Worm (Caenorhabditis elegans) whole organism, L2 larva: ENCODE results near the gene tbx-2.

ENCODE experiments used
- C34F6.9 ChIP-seq: fragments of 150-350 bp; optimal IDR thresholded peaks from 2 replicates; lab custom pipeline; 2014; ENCODE audit warnings: missing biosample characterization, missing genetic modification characterization
- F13H6.1 ChIP-seq: sonication (generic microtip); optimal IDR thresholded peaks from 2 replicates; lab custom pipeline; 2016; ENCODE audit warnings: missing genetic modification characterization, missing compliant biosample characterization
- R02D3.7 ChIP-seq: fragments of 150-350 bp; optimal IDR thresholded peaks from 2 replicates; lab custom pipeline; 2014; ENCODE audit warnings: missing biosample characterization, missing genetic modification characterization
- ZK546.5 ChIP-seq: sonication (generic microtip); optimal IDR thresholded peaks from 2 replicates; lab custom pipeline; 2017; ENCODE audit warnings: missing biosample characterization, missing genetic modification characterization
- alr-1 ChIP-seq: fragments of 150-350 bp; optimal IDR thresholded peaks from 2 replicates; lab custom pipeline; 2014; ENCODE audit warnings: missing biosample characterization, missing genetic modification characterization
- ama-1 ChIP-seq: fragments of 150-350 bp; optimal IDR thresholded peaks from 2 replicates; lab custom pipeline; 2018; ENCODE audit warnings: inconsistent platforms
- blmp-1 ChIP-seq: sonication (generic microtip); optimal IDR thresholded peaks from 2 replicates; lab custom pipeline; 2017; ENCODE audit warnings: missing genetic modification characterization, mild to moderate bottlenecking, missing compliant biosample characterization, antibody characterized with exemption, moderate library complexity; ENCODE audit not compliant: insufficient read depth
- ceh-16 ChIP-seq: fragments of 150-350 bp; optimal IDR thresholded peaks from 2 replicates; lab custom pipeline; 2014; ENCODE audit warnings: missing biosample characterization, missing genetic modification characterization
- ceh-82 ChIP-seq: fragments of 150-350 bp; optimal IDR thresholded peaks from 2 replicates; lab custom pipeline; 2014; ENCODE audit warnings: missing biosample characterization, missing genetic modification characterization
- crh-2 ChIP-seq: sonication (generic microtip); optimal IDR thresholded peaks from 2 replicates; lab custom pipeline; 2017; ENCODE audit warnings: missing biosample characterization, missing genetic modification characterization
- dmd-4 ChIP-seq: sonication (generic microtip); optimal IDR thresholded peaks from 2 replicates; lab custom pipeline; 2017; ENCODE audit warnings: missing biosample characterization, missing genetic modification characterization
- egl-27 ChIP-seq: sonication (generic microtip); optimal IDR thresholded peaks from 3 replicates; lab custom pipeline; 2017; ENCODE audit warnings: missing biosample characterization, missing genetic modification reagents, missing genetic modification characterization
- elt-1 ChIP-seq: fragments of 150-350 bp; optimal IDR thresholded peaks from 2 replicates; lab custom pipeline; 2014; ENCODE audit warnings: missing biosample characterization, missing genetic modification characterization
- elt-3 ChIP-seq: sonication (generic microtip); optimal IDR thresholded peaks from 2 replicates; lab custom pipeline; 2017; ENCODE audit warnings: missing biosample characterization, missing genetic modification characterization
- fos-1 ChIP-seq: fragments of 150-350 bp; optimal IDR thresholded peaks from 2 replicates; lab custom pipeline; 2014; ENCODE audit warnings: missing biosample characterization, missing genetic modification characterization
- gmeb-1 ChIP-seq: fragments of 150-350 bp; optimal IDR thresholded peaks from 2 replicates; lab custom pipeline; 2014; ENCODE audit warnings: missing biosample characterization, missing genetic modification characterization
- lin-11 ChIP-seq: fragments of 150-350 bp; sonication (generic microtip); optimal IDR thresholded peaks from 2 replicates; lab custom pipeline; 2014; ENCODE audit warnings: missing biosample characterization, missing genetic modification characterization, inconsistent platforms, mixed read lengths
- lin-13 ChIP-seq: fragments of 150-350 bp; optimal IDR thresholded peaks from 2 replicates; lab custom pipeline; 2014; ENCODE audit warnings: missing biosample characterization, missing genetic modification reagents, missing genetic modification characterization
- lsy-2 ChIP-seq, 2 experiments: fragments of 150-350 bp in 1 of 2; sonication (generic microtip) in 1 of 2; optimal IDR thresholded peaks; 2 replicates each; lab custom pipeline; 2014 to 2017; ENCODE audit warnings: missing biosample characterization in 2 of 2, missing genetic modification characterization in 2 of 2
- mab-5 ChIP-seq: fragments of 150-350 bp; optimal IDR thresholded peaks from 2 replicates; lab custom pipeline; 2014; ENCODE audit warnings: missing biosample characterization, missing genetic modification characterization
- mbf-1 ChIP-seq: sonication (generic microtip); optimal IDR thresholded peaks from 2 replicates; lab custom pipeline; 2017; ENCODE audit warnings: missing biosample characterization, missing genetic modification characterization
- mdl-1 ChIP-seq, 2 experiments: fragments of 150-350 bp in 1 of 2; sonication (generic microtip) in 1 of 2; optimal IDR thresholded peaks; 2 replicates each; lab custom pipeline; 2017; ENCODE audit warnings: missing biosample characterization in 2 of 2, missing genetic modification characterization in 2 of 2
- nhr-10 ChIP-seq: sonication (generic microtip); optimal IDR thresholded peaks from 2 replicates; lab custom pipeline; 2017; ENCODE audit warnings: missing biosample characterization, missing genetic modification characterization
- nhr-129 ChIP-seq: fragments of 150-350 bp; optimal IDR thresholded peaks from 2 replicates; lab custom pipeline; 2014; ENCODE audit warnings: missing biosample characterization, missing genetic modification characterization
- nhr-21 ChIP-seq: fragments of 150-350 bp; optimal IDR thresholded peaks from 2 replicates; lab custom pipeline; 2014; ENCODE audit warnings: missing biosample characterization, missing genetic modification characterization
- nhr-25 ChIP-seq: fragments of 150-350 bp; sonication (generic microtip); optimal IDR thresholded peaks from 3 replicates; lab custom pipeline; 2014; ENCODE audit warnings: missing biosample characterization, missing genetic modification characterization
- nhr-6 ChIP-seq: fragments of 150-350 bp; optimal IDR thresholded peaks from 2 replicates; lab custom pipeline; 2014; ENCODE audit warnings: missing biosample characterization, missing genetic modification characterization
- sem-4 ChIP-seq: fragments of 150-350 bp; optimal IDR thresholded peaks from 2 replicates; lab custom pipeline; 2014; ENCODE audit warnings: missing biosample characterization, missing genetic modification reagents, missing genetic modification characterization
- skn-1 ChIP-seq: sonication (generic microtip); optimal IDR thresholded peaks from 2 replicates; lab custom pipeline; 2017; ENCODE audit warnings: missing biosample characterization, missing genetic modification characterization
- sma-3 ChIP-seq: sonication (generic microtip); optimal IDR thresholded peaks from 2 replicates; lab custom pipeline; 2016; ENCODE audit warnings: missing genetic modification reagents, missing genetic modification characterization, missing compliant biosample characterization
- snpc-4 ChIP-seq: fragments of 150-350 bp; optimal IDR thresholded peaks from 2 replicates; lab custom pipeline; 2014; ENCODE audit warnings: missing biosample characterization, missing genetic modification characterization
- unc-62 ChIP-seq: fragments of 150-350 bp; optimal IDR thresholded peaks from 2 replicates; lab custom pipeline; 2014; ENCODE audit warnings: missing biosample characterization, missing genetic modification reagents, missing genetic modification characterization
- zag-1 ChIP-seq: fragments of 150-350 bp; optimal IDR thresholded peaks from 2 replicates; lab custom pipeline; 2014; ENCODE audit warnings: missing biosample characterization, missing genetic modification characterization
- ztf-11 ChIP-seq: sonication (generic microtip); optimal IDR thresholded peaks from 2 replicates; lab custom pipeline; 2017; ENCODE audit warnings: missing biosample characterization, missing genetic modification characterization
- ztf-4 ChIP-seq: fragments of 150-350 bp; optimal IDR thresholded peaks from 2 replicates; lab custom pipeline; 2014; ENCODE audit warnings: missing biosample characterization, missing genetic modification characterization

Gene tbx-2

DNA sequence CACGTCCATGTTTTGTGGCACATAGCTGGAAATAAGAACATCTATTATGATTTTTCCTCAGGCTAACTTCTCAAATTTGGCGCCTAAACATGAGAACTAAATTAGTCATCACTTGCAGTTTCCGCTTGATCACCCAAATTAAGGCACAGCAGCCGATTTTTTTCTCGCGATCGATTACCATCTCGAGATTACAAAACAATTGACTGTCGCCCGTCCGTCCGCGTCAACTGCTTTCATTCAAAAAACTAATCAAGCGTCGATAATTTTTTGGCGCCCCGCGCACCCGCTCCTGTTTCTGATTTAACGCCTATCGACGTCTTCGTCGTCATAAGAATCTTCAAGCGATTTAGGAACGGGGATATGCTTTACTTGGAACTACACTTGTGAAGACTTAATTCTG lies 1.6 kb upstream of the tbx-2 start:
- TF ChIP-seq ceh-16 (no peak), lsy-2 (tag; optimal IDR thresholded peaks at IDR 0.05; lab: Kevin White, UChicago) (no peak), crh-2 (tag; lab: Kevin White, UChicago) (no peak), elt-3 (tag; lab: Kevin White, UChicago) (no peak), ZK546.5 (tag; lab: Kevin White, UChicago) (no peak), nhr-6 (tag; lab: Kevin White, UChicago) (no peak), lin-13 (GFP tag; lab: Kevin White, UChicago) (no peak), ceh-82 (tag; lab: Kevin White, UChicago) (no peak), ztf-11 (tag; lab: Kevin White, UChicago) (no peak), ztf-4 (tag; lab: Kevin White, UChicago) (no peak), gmeb-1 (tag; lab: Kevin White, UChicago) (no peak), mdl-1 (tag; optimal IDR thresholded peaks at IDR 0.05; lab: Kevin White, UChicago) (no peak), mab-5 (tag; lab: Kevin White, UChicago) (no peak), sem-4 (no peak), sma-3 (GFP tag; lab: Kevin White, UChicago) (no peak), zag-1 (tag; lab: Kevin White, UChicago) (no peak), blmp-1 (tag; lab: Kevin White, UChicago) (no peak), F13H6.1 (tag; lab: Kevin White, UChicago) (no peak)

DNA sequence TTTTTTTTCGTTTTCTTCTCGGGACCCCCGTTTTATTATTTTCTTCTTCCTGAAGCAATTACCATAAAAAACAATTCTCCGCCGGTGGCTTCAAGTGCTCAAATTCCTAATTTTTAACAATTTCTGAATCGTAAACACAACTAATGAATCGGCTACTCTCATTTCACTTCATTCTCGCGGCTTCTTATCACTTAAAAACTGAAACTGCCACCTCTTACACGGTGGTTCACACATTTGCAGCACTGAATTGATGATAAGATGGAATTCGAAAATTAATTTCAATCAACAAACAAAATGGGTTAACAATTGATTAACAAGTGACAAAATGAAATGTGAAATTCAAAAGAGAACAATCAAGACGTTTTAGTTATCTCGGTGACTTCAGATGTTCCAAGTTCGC lies 1.0 kb upstream of the tbx-2 start:
- TF ChIP-seq gmeb-1 (tag; lab: Kevin White, UChicago) (no peak), fos-1 (tag; lab: Kevin White, UChicago) (peak; percentile 58), crh-2 (tag; lab: Kevin White, UChicago) (peak; percentile 63)

DNA sequence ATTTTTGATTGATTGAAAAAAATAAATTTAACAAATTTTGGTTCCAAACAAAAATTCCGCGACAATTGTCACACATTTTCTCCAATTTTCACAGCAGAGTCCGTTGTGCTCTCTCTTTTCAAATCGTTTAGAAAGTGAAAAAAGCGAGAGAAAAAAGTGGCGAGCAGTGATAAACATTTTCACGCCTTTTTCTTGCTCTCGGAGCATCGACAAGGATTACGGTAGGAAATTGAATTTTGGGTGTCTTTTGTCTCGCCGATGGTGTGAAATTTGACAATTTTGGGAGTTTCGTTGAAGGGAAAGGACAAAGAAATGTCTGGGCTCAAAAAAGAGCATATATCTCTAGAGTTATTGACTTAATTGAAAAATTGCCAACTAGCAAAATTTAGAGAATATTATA lies 1.6 kb downstream of the tbx-2 start:
- TF ChIP-seq dmd-4 (tag; lab: Kevin White, UChicago) (no peak), sma-3 (GFP tag; lab: Kevin White, UChicago) (no peak), fos-1 (tag; lab: Kevin White, UChicago) (peak; percentile 10), egl-27 (tag; lab: Kevin White, UChicago) (no peak), unc-62 (GFP tag; lab: Kevin White, UChicago) (no peak), nhr-6 (tag; lab: Kevin White, UChicago) (no peak), F13H6.1 (tag; lab: Kevin White, UChicago) (no peak), lsy-2 (tag; optimal IDR thresholded peaks at IDR 0.05; lab: Kevin White, UChicago) (peak in 1 of 2 experiments; percentile 41), lin-11 (no peak)
- TF ChIP-seq, all 48 proteins: peak for 2

DNA sequence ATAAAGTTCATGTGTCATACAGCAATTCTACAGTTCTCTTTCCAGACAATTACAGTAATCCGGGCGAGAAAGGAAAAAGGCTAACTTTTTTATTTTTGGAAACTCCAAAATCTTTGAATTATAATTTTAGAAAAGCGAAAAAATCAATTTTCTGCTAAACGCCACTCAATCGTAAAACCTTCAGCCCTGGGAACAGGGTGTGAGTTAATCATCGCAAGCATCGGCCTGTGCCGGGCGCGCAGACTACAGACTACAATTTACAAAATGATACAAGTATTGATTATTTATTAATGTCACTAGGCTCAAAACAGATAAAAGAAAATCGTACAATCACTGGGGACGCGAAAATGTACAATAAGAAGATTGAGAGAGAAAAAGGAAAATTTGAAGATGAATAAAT lies 5.4 kb downstream of the tbx-2 start:
- TF ChIP-seq fos-1 (tag; lab: Kevin White, UChicago) (no peak), C34F6.9 (no peak), snpc-4 (no peak), mab-5 (tag; lab: Kevin White, UChicago) (no peak), elt-1 (tag; lab: Kevin White, UChicago) (no peak), alr-1 (no peak), blmp-1 (tag; lab: Kevin White, UChicago) (no peak), ama-1 (lab: Kevin White, UChicago) (no peak), skn-1 (tag; lab: Kevin White, UChicago) (no peak), nhr-25 (tag; lab: Kevin White, UChicago) (no peak), crh-2 (tag; lab: Kevin White, UChicago) (no peak), zag-1 (tag; lab: Kevin White, UChicago) (no peak), ztf-11 (tag; lab: Kevin White, UChicago) (no peak), dmd-4 (tag; lab: Kevin White, UChicago) (no peak), nhr-10 (tag; lab: Kevin White, UChicago) (no peak), R02D3.7 (tag; lab: Kevin White, UChicago) (no peak), mbf-1 (tag; lab: Kevin White, UChicago) (no peak), unc-62 (GFP tag; lab: Kevin White, UChicago) (no peak), ZK546.5 (tag; lab: Kevin White, UChicago) (no peak)

DNA sequence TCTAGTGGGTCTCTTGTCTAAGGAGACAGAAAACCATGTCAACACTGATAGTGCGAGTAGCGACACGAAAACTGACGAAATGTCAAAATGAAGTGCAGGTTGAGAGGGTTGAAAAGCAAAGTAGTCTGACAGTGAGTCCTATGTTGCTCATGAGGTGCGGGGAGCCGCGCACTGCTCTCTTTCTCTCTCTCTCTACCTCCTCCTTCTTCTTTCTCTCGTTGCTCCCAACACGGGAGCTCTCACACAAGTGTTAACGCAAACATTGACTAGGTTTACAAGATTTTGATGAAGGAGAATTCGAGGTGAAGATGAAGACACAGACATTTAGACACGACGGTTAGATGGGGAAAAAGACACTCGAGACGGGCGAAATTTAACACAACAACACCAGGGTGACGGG lies 6.8 kb downstream of the tbx-2 start:
- peak; percentile 43 for TF ChIP-seq nhr-129
- peak; percentile 49 for TF ChIP-seq F13H6.1 (tag; lab: Kevin White, UChicago)
- no peak for TF ChIP-seq ceh-82 (tag; lab: Kevin White, UChicago)
- TF ChIP-seq gmeb-1 (tag; lab: Kevin White, UChicago) = no peak
- TF ChIP-seq nhr-21 = no peak
